Worm (Caenorhabditis elegans) whole organism, L4/young adult: ENCODE results near the gene srd-38.
A peak's percentile ranks its signal among the peaks of the same experiment; 100 is the strongest.

Experiments
- W03F9.2 ChIP-seq: fragments of 150-350 bp; optimal IDR thresholded peaks from 2 replicates; lab custom pipeline; 2014; ENCODE audit warnings: missing biosample characterization, missing genetic modification characterization
- dao-5 ChIP-seq: sonication (generic microtip); optimal IDR thresholded peaks from 2 replicates; lab custom pipeline; 2016; ENCODE audit warnings: missing genotype, missing genetic modification characterization, moderate library complexity, missing compliant biosample characterization
- him-1 ChIP-seq: sonication (generic microtip); optimal IDR thresholded peaks from 2 replicates; lab custom pipeline; 2016; ENCODE audit warnings: missing genotype, missing genetic modification reagents, missing genetic modification characterization, missing compliant biosample characterization

srd-38 gene

ce11 chrX:13325039-13325438, 33.4 kb downstream of the srd-38 start:
- no peak for TF ChIP-seq W03F9.2
- no peak for TF ChIP-seq him-1
- no peak for TF ChIP-seq dao-5 (tag; lab: Kevin White, UChicago)

ce11 chrX:13328034-13328433, 36.4 kb downstream of the srd-38 start, which contains the start of gene sir-2.2:
sir-2.2 (plus strand) TSS chrX:13328067.
- TF ChIP-seq him-1 = no peak
- TF ChIP-seq W03F9.2 = no peak
- TF ChIP-seq dao-5 (tag; lab: Kevin White, UChicago) = no peak

ce11 chrX:13328868-13329267, 37.3 kb downstream of the srd-38 start:
- TF ChIP-seq dao-5 (tag; lab: Kevin White, UChicago) (no peak), him-1 (no peak), W03F9.2 (peak; percentile 63)

- TF ChIP-seq W03F9.2 (no peak), him-1 (no peak), dao-5 (tag; lab: Kevin White, UChicago) (no peak)
These were observed 39.8 kb downstream of the srd-38 start, which contains the start of gene sir-2.3 for ce11 chrX:13331386-13331785. sir-2.3 (plus strand) TSS chrX:13331686.

- TF ChIP-seq W03F9.2 = peak; percentile 13
- TF ChIP-seq him-1 = no peak
These were observed 42.2 kb downstream of the srd-38 start, which contains the start of gene F46G10.4 for ce11 chrX:13333835-13334234. F46G10.4 (plus strand) TSS chrX:13334046.

- TF ChIP-seq dao-5 (tag; lab: Kevin White, UChicago) (no peak), W03F9.2 (no peak), him-1 (no peak)
These were observed 45.4 kb downstream of the srd-38 start for ce11 chrX:13337000-13337399.

ce11 chrX:13337728-13338127, 46.1 kb downstream of the srd-38 start, which contains the start of gene ptr-24:
ptr-24 (plus strand) TSS chrX:13338028.
- TF ChIP-seq him-1 (no peak), W03F9.2 (no peak), dao-5 (tag; lab: Kevin White, UChicago) (no peak)

- TF ChIP-seq him-1 (no peak), W03F9.2 (no peak), dao-5 (tag; lab: Kevin White, UChicago) (no peak)
These were observed 47.5 kb downstream of the srd-38 start for ce11 chrX:13339029-13339626.

- TF ChIP-seq him-1 = no peak
These were observed 49.4 kb downstream of the srd-38 start for ce11 chrX:13340970-13341369.

- TF ChIP-seq him-1 (no peak), W03F9.2 (no peak), dao-5 (tag; lab: Kevin White, UChicago) (no peak)
These were observed 50.2 kb downstream of the srd-38 start for ce11 chrX:13341853-13342252.
